Fruit fly (Drosophila melanogaster) whole organism, embryonic: ENCODE results near the gene GC.

Experiments
- BEAF-32 ChIP-seq: fragments of 200-800 bp; sonication (Bioruptor generic); optimal IDR thresholded peaks from 3 replicates; lab custom pipeline; 2017; ENCODE audit warnings: missing biosample characterization, missing genetic modification characterization, mild to moderate bottlenecking, moderate library complexity, missing genetic modification reagents
- CG10274 ChIP-seq: fragments of 200-800 bp; sonication (Bioruptor generic); optimal IDR thresholded peaks from 3 replicates; lab custom pipeline; 2017; ENCODE audit warnings: missing biosample characterization, mild to moderate bottlenecking, missing genetic modification characterization
- CG10959 ChIP-seq: fragments of 200-800 bp; sonication (Bioruptor generic); IDR thresholded peaks from 2 replicates; pipeline ENCODE4 v1.3.6; 2022; ENCODE audit warnings: missing biosample characterization, missing genetic modification characterization
- CG1233 ChIP-seq: fragments of 200-800 bp; sonication (Bioruptor generic); optimal IDR thresholded peaks from 4 replicates; lab custom pipeline; 2018; ENCODE audit warnings: missing biosample characterization, mild to moderate bottlenecking, missing genetic modification characterization
- CG14710 ChIP-seq: fragments of 200-800 bp; sonication (Bioruptor generic); optimal IDR thresholded peaks from 3 replicates; lab custom pipeline; 2019; ENCODE audit warnings: missing biosample characterization, mild to moderate bottlenecking, missing genetic modification characterization, moderate library complexity
- CG14860 ChIP-seq: fragments of 200-800 bp; sonication (Bioruptor generic); IDR thresholded peaks from 3 replicates; pipeline ENCODE4 v1.3.6; 2022; ENCODE audit warnings: missing biosample characterization, missing genetic modification characterization; ENCODE audit not compliant: partially characterized antibody
- CG1602 ChIP-seq: fragments of 200-800 bp; sonication (Bioruptor generic); optimal IDR thresholded peaks from 3 replicates; lab custom pipeline; 2016; ENCODE audit warnings: missing biosample characterization, missing genetic modification characterization
- CG3407 ChIP-seq: fragments of 200-800 bp; sonication (Bioruptor generic); optimal IDR thresholded peaks from 2 replicates; lab custom pipeline; 2018; ENCODE audit warnings: missing biosample characterization, mild to moderate bottlenecking, missing genetic modification characterization
- CG3838 ChIP-seq: fragments of 200-800 bp; sonication (Bioruptor generic); optimal IDR thresholded peaks from 3 replicates; lab custom pipeline; 2016; ENCODE audit warnings: missing biosample characterization, missing genetic modification characterization
- CG4360 ChIP-seq: fragments of 200-800 bp; sonication (Bioruptor generic); IDR thresholded peaks from 2 replicates; pipeline ENCODE4 v1.3.6; 2022; ENCODE audit warnings: missing biosample characterization, missing genetic modification characterization
- CG4730 ChIP-seq: fragments of 200-800 bp; sonication (Bioruptor generic); IDR thresholded peaks from 2 replicates; pipeline ENCODE4 v1.3.6; 2022; ENCODE audit warnings: missing biosample characterization, missing genetic modification characterization
- CG7271 ChIP-seq: fragments of 200-800 bp; sonication (Bioruptor generic); optimal IDR thresholded peaks from 2 replicates; lab custom pipeline; 2018; ENCODE audit warnings: missing biosample characterization, mild to moderate bottlenecking, missing genetic modification characterization, moderate library complexity
- CG7357 ChIP-seq: fragments of 200-800 bp; sonication (Bioruptor generic); IDR thresholded peaks from 3 replicates; pipeline ENCODE4 v1.3.6; 2022; ENCODE audit warnings: missing biosample characterization, missing genetic modification characterization
- CG7987 ChIP-seq: fragments of 200-800 bp; sonication (Bioruptor generic); optimal IDR thresholded peaks from 2 replicates; lab custom pipeline; 2018; ENCODE audit warnings: missing biosample characterization, mild to moderate bottlenecking, missing genetic modification characterization, moderate library complexity
- CG9437 ChIP-seq: fragments of 200-800 bp; sonication (Bioruptor generic); optimal IDR thresholded peaks from 2 replicates; lab custom pipeline; 2018; ENCODE audit warnings: missing biosample characterization, mild to moderate bottlenecking, missing genetic modification characterization
- CkIIα-i1 ChIP-seq: fragments of 200-800 bp; sonication (Bioruptor generic); IDR thresholded peaks from 2 replicates; pipeline ENCODE4 v1.3.6; 2022; ENCODE audit warnings: missing biosample characterization, missing genetic modification characterization
- D19B ChIP-seq: fragments of 200-800 bp; sonication (Bioruptor generic); optimal IDR thresholded peaks from 2 replicates; lab custom pipeline; 2017; ENCODE audit warnings: missing biosample characterization, mild to moderate bottlenecking, missing genetic modification characterization
- Dad ChIP-seq: fragments of 200-800 bp; sonication (Bioruptor generic); optimal IDR thresholded peaks from 3 replicates; lab custom pipeline; 2016; ENCODE audit warnings: missing biosample characterization, missing genetic modification characterization
- Dek ChIP-seq: fragments of 200-800 bp; sonication (Bioruptor generic); optimal IDR thresholded peaks from 3 replicates; lab custom pipeline; 2019; ENCODE audit warnings: missing biosample characterization, mild to moderate bottlenecking, missing genetic modification characterization, moderate library complexity
- HHEX ChIP-seq: fragments of 200-800 bp; sonication (Bioruptor generic); optimal IDR thresholded peaks from 3 replicates; lab custom pipeline; 2017; ENCODE audit warnings: missing biosample characterization, mild to moderate bottlenecking, missing genetic modification characterization, missing genetic modification reagents
- HLH54F ChIP-seq: fragments of 200-800 bp; sonication (Bioruptor generic); optimal IDR thresholded peaks from 3 replicates; lab custom pipeline; 2016; ENCODE audit warnings: missing biosample characterization, missing genetic modification characterization
- HmgD ChIP-seq: fragments of 200-800 bp; sonication (Bioruptor generic); optimal IDR thresholded peaks from 3 replicates; lab custom pipeline; 2016; ENCODE audit warnings: missing biosample characterization, missing genetic modification characterization
- Hmr ChIP-seq: fragments of 200-800 bp; sonication (Bioruptor generic); optimal IDR thresholded peaks from 3 replicates; lab custom pipeline; 2017; ENCODE audit warnings: mild to moderate bottlenecking, missing biosample characterization, missing genetic modification reagents, missing genetic modification characterization
- MTF-1 ChIP-seq: fragments of 200-800 bp; sonication (Bioruptor generic); optimal IDR thresholded peaks from 2 replicates; lab custom pipeline; 2018; ENCODE audit warnings: missing biosample characterization, mild to moderate bottlenecking, missing genetic modification characterization, borderline replicate concordance
- Mrtf ChIP-seq: fragments of 200-800 bp; sonication (Bioruptor generic); IDR thresholded peaks from 3 replicates; pipeline ENCODE4 v1.3.6; 2022; ENCODE audit warnings: missing biosample characterization, missing genetic modification characterization
- NC2α ChIP-seq: fragments of 200-800 bp; sonication (Bioruptor generic); optimal IDR thresholded peaks from 2 replicates; lab custom pipeline; 2016; ENCODE audit warnings: missing biosample characterization, missing genetic modification characterization
- Poxn ChIP-seq: fragments of 200-800 bp; sonication (Bioruptor generic); IDR thresholded peaks from 2 replicates; pipeline ENCODE4 v1.3.6; 2022; ENCODE audit warnings: missing biosample characterization, missing genetic modification characterization
- Sin3A ChIP-seq: fragments of >200 bp; optimal IDR thresholded peaks from 2 replicates; lab custom pipeline; 2018
- Tbp ChIP-seq: fragments of >200 bp; optimal IDR thresholded peaks from 2 replicates; lab custom pipeline; 2018; ENCODE audit warnings: missing biosample characterization, missing genetic modification characterization
- Xbp1 ChIP-seq: fragments of 200-800 bp; sonication (Bioruptor generic); optimal IDR thresholded peaks from 3 replicates; lab custom pipeline; 2016; ENCODE audit warnings: missing biosample characterization, mild to moderate bottlenecking, missing genetic modification characterization
- Xrp1 ChIP-seq: fragments of 200-800 bp; sonication (Bioruptor generic); IDR thresholded peaks from 2 replicates; pipeline ENCODE4 v1.3.6; 2022; ENCODE audit warnings: missing biosample characterization, missing genetic modification characterization
- ato ChIP-seq: fragments of 200-800 bp; sonication (Bioruptor generic); IDR thresholded peaks from 2 replicates; pipeline ENCODE4 v1.3.6; 2022; ENCODE audit warnings: missing biosample characterization, missing genetic modification characterization; ENCODE audit not compliant: partially characterized antibody
- az2 ChIP-seq: fragments of 200-800 bp; sonication (Bioruptor generic); optimal IDR thresholded peaks from 3 replicates; lab custom pipeline; 2016; ENCODE audit warnings: missing biosample characterization, missing genetic modification characterization
- bigmax ChIP-seq: fragments of 200-800 bp; sonication (Bioruptor generic); optimal IDR thresholded peaks from 2 replicates; lab custom pipeline; 2018; ENCODE audit warnings: missing biosample characterization, mild to moderate bottlenecking, missing genetic modification characterization
- cas ChIP-seq: fragments of 200-800 bp; sonication (Bioruptor generic); IDR thresholded peaks from 2 replicates; pipeline ENCODE4 v1.3.6; 2022; ENCODE audit warnings: missing biosample characterization, missing genetic modification characterization
- chm ChIP-seq: fragments of 200-800 bp; sonication (Bioruptor generic); IDR thresholded peaks from 2 replicates; pipeline ENCODE4 v1.3.6; 2022; ENCODE audit warnings: missing biosample characterization, missing genetic modification characterization
- corto ChIP-seq: fragments of 200-800 bp; sonication (Bioruptor generic); optimal IDR thresholded peaks from 2 replicates; lab custom pipeline; 2016; ENCODE audit warnings: missing biosample characterization, mild to moderate bottlenecking, missing genetic modification characterization, moderate library complexity
- crol ChIP-seq: fragments of 200-800 bp; sonication (Bioruptor generic); IDR thresholded peaks from 2 replicates; pipeline ENCODE4 v1.3.6; 2022; ENCODE audit warnings: missing biosample characterization, missing genetic modification characterization
- esg ChIP-seq: fragments of 200-800 bp; sonication (Bioruptor generic); conservative IDR thresholded peaks from 2 replicates; pipeline ENCODE4 v1.3.6; 2022; ENCODE audit warnings: missing biosample characterization, missing genetic modification characterization
- gce ChIP-seq: fragments of 200-800 bp; sonication (Bioruptor generic); IDR thresholded peaks from 3 replicates; pipeline ENCODE4 v1.3.6; 2022; ENCODE audit warnings: missing biosample characterization, missing genetic modification characterization
- gfzf ChIP-seq: fragments of 200-800 bp; sonication (Bioruptor generic); optimal IDR thresholded peaks from 2 replicates; lab custom pipeline; 2016; ENCODE audit warnings: missing biosample characterization, mild to moderate bottlenecking, missing genetic modification characterization, moderate library complexity
- ham ChIP-seq: fragments of 200-800 bp; sonication (Bioruptor generic); IDR thresholded peaks from 2 replicates; pipeline ENCODE4 v1.3.6; 2022; ENCODE audit warnings: missing biosample characterization, missing genetic modification characterization
- hth ChIP-seq: fragments of >200 bp; optimal IDR thresholded peaks from 2 replicates; lab custom pipeline; 2017; ENCODE audit warnings: inconsistent platforms
- inv ChIP-seq: fragments of 200-800 bp; sonication (Bioruptor generic); IDR thresholded peaks from 2 replicates; pipeline ENCODE4 v1.3.6; 2022; ENCODE audit warnings: missing biosample characterization, missing genetic modification characterization; ENCODE audit not compliant: partially characterized antibody
- maf-S ChIP-seq: fragments of 200-800 bp; sonication (Bioruptor generic); optimal IDR thresholded peaks from 2 replicates; lab custom pipeline; 2016; ENCODE audit warnings: missing biosample characterization, missing genetic modification characterization
- nom ChIP-seq: fragments of 200-800 bp; sonication (Bioruptor generic); optimal IDR thresholded peaks from 2 replicates; lab custom pipeline; 2017; ENCODE audit warnings: missing biosample characterization, missing genetic modification characterization, mild to moderate bottlenecking, moderate library complexity, missing genetic modification reagents
- pita ChIP-seq: fragments of 200-800 bp; sonication (Bioruptor generic); optimal IDR thresholded peaks from 2 replicates; lab custom pipeline; 2017; ENCODE audit warnings: missing biosample characterization, mild to moderate bottlenecking, missing genetic modification characterization
- sob ChIP-seq: fragments of 200-800 bp; sonication (Bioruptor generic); IDR thresholded peaks from 2 replicates; pipeline ENCODE4 v1.3.6; 2022; ENCODE audit warnings: missing biosample characterization, missing genetic modification characterization
- tin ChIP-seq: fragments of 200-800 bp; sonication (Bioruptor generic); optimal IDR thresholded peaks from 3 replicates; lab custom pipeline; 2016; ENCODE audit warnings: missing biosample characterization, missing genetic modification characterization
- tio ChIP-seq: fragments of 200-800 bp; sonication (Bioruptor generic); optimal IDR thresholded peaks from 2 replicates; lab custom pipeline; 2017; ENCODE audit warnings: missing biosample characterization, missing genetic modification characterization, inconsistent platforms

GC gene

dm6 chr3L:1579169-1579853 is 49.8 kb downstream of the GC start (continued):
- no peak for TF ChIP-seq ato (GFP tag; lab: Robert Waterston, UW)
- peak; percentile 35 for TF ChIP-seq CG10274
- peak; percentile 86 for TF ChIP-seq CG3407 (GFP tag; lab: Kevin White, UChicago)
- TF ChIP-seq Dek (tag; lab: Kevin White, UChicago): peak; percentile 0
- no peak for TF ChIP-seq hth (lab: Kevin White, UChicago)
- peak; percentile 67 for TF ChIP-seq CG3838
- peak; percentile 52 for TF ChIP-seq tin
- no peak for TF ChIP-seq BEAF-32
- no peak for TF ChIP-seq Sin3A
- TF ChIP-seq Xrp1 (GFP tag; lab: Robert Waterston, UW): peak; percentile 83
- TF ChIP-seq HHEX (GFP tag; lab: Kevin White, UChicago): peak; percentile 62
- peak; percentile 72 for TF ChIP-seq CG1602 (GFP tag; lab: Kevin White, UChicago)
- peak; percentile 2 for TF ChIP-seq HLH54F (GFP tag; lab: Kevin White, UChicago)
- TF ChIP-seq CG9437: peak; percentile 6
- TF ChIP-seq maf-S (GFP tag; lab: Kevin White, UChicago): peak; percentile 46
- peak; percentile 1 for TF ChIP-seq bigmax (GFP tag; lab: Kevin White, UChicago)
- TF ChIP-seq CG14860: no peak
- peak; percentile 77 for TF ChIP-seq CG1233
- TF ChIP-seq Tbp (GFP tag; lab: Kevin White, UChicago): no peak
- TF ChIP-seq CG7987: peak; percentile 87
- TF ChIP-seq pita (GFP tag; lab: Kevin White, UChicago): no peak
- no peak for TF ChIP-seq HmgD (GFP tag; lab: Kevin White, UChicago)
- no peak for TF ChIP-seq corto
- peak; percentile 40 for TF ChIP-seq Xbp1 (GFP tag; lab: Kevin White, UChicago)
- TF ChIP-seq az2 (GFP tag; lab: Kevin White, UChicago): peak; percentile 26
- TF ChIP-seq CG7271 (tag; lab: Kevin White, UChicago): peak; percentile 70
- TF ChIP-seq CG14710 (tag; lab: Kevin White, UChicago): peak; percentile 79
- no peak for TF ChIP-seq CG7357 (GFP tag; lab: Robert Waterston, UW)
- no peak for TF ChIP-seq CkIIα-i1 (GFP tag; lab: Robert Waterston, UW)
- peak; percentile 49; the same call in 1 of the 2 replicates for TF ChIP-seq CG4730 (GFP tag; lab: Robert Waterston, UW)
- TF ChIP-seq sob (GFP tag; lab: Robert Waterston, UW): peak; percentile 39; the same call in 1 of the 2 replicates
- no peak for TF ChIP-seq nom (GFP tag; lab: Kevin White, UChicago)
- TF ChIP-seq tio (GFP tag; lab: Kevin White, UChicago): peak; percentile 46
- TF ChIP-seq Hmr: peak; percentile 54
- no peak; the same call in 2 of the 3 replicates for TF ChIP-seq gce (GFP tag; lab: Robert Waterston, UW)
- peak; percentile 90 for TF ChIP-seq MTF-1 (GFP tag; lab: Kevin White, UChicago)
- TF ChIP-seq Dad (GFP tag; lab: Kevin White, UChicago): no peak
- no peak for TF ChIP-seq Poxn (GFP tag; lab: Robert Waterston, UW)
- TF ChIP-seq crol (GFP tag; lab: Robert Waterston, UW): peak; percentile 90
- peak; percentile 73 for TF ChIP-seq chm (GFP tag; lab: Robert Waterston, UW)
- TF ChIP-seq cas (GFP tag; lab: Robert Waterston, UW): no peak
- peak; percentile 64 for TF ChIP-seq CG4360 (GFP tag; lab: Robert Waterston, UW)
- TF ChIP-seq Mrtf (GFP tag; lab: Robert Waterston, UW): no peak
- peak; percentile 45; the same call in 1 of the 2 replicates for TF ChIP-seq CG10959 (GFP tag; lab: Robert Waterston, UW)
- TF ChIP-seq gfzf (GFP tag; lab: Kevin White, UChicago): no peak
- peak; percentile 8 for TF ChIP-seq D19B (GFP tag; lab: Kevin White, UChicago)
- peak; percentile 66 for TF ChIP-seq NC2α
- no peak; the same call in 1 of the 2 replicates for TF ChIP-seq esg (GFP tag; lab: Robert Waterston, UW)
- TF ChIP-seq inv (GFP tag; lab: Robert Waterston, UW): no peak
- no peak for TF ChIP-seq ham (GFP tag; lab: Robert Waterston, UW)
